Worm (Caenorhabditis elegans) whole organism, mixed stage, embryonic: ENCODE measurements around the gene pgap-1.

Experiments used
- ces-1 ChIP-seq: fragments of 150-350 bp; optimal IDR thresholded peaks from 2 replicates; lab custom pipeline; 2014; ENCODE audit warnings: missing biosample characterization, missing genetic modification reagents, missing genetic modification characterization
- elt-3 ChIP-seq: fragments of 150-350 bp; optimal IDR thresholded peaks from 2 replicates; lab custom pipeline; 2014; ENCODE audit warnings: missing biosample characterization, missing genetic modification characterization
- lin-32 ChIP-seq: fragments of 200-800 bp; sonication (Bioruptor generic); optimal IDR thresholded peaks from 2 replicates; lab custom pipeline; 2018; ENCODE audit warnings: mild to moderate bottlenecking, missing genetic modification characterization, missing compliant biosample characterization
- mep-1 ChIP-seq: fragments of 150-350 bp; optimal IDR thresholded peaks from 2 replicates; lab custom pipeline; 2017; ENCODE audit warnings: missing biosample characterization, missing genetic modification reagents, missing genetic modification characterization, inconsistent platforms
- nhr-2 ChIP-seq: fragments of 150-350 bp; optimal IDR thresholded peaks from 2 replicates; lab custom pipeline; 2014; ENCODE audit warnings: missing biosample characterization, missing genetic modification characterization
- tbx-8 ChIP-seq: fragments of 200-800 bp; sonication (Bioruptor generic); optimal IDR thresholded peaks from 2 replicates; lab custom pipeline; 2018; ENCODE audit warnings: mild to moderate bottlenecking, missing genetic modification characterization, moderate library complexity, missing compliant biosample characterization
- unc-62 ChIP-seq: fragments of 150-350 bp; optimal IDR thresholded peaks from 2 replicates; lab custom pipeline; 2014; ENCODE audit warnings: missing biosample characterization, missing genetic modification reagents, missing genetic modification characterization

DNA sequence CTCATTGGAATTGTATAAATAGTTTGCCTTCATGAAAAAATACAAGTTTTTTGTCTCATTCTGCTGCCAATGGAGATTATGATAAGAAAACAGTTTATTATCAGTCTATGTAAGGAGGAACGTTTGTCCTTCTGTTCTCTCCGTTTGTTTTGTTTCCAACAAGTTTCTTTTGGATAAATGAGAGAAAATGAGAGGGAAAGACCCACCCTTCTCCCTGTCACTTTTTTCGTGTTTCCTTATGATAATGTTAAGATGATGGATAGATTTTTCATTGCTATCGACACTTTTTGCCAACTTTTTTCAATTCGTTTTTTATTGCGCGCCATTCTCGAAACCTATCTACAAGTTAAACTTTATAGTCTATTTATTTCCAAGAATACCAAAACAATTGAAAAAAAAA, 10.5 kb upstream of the pgap-1 start:
- TF ChIP-seq ces-1 (GFP tag; lab: Kevin White, UChicago) (no peak), mep-1 (no peak), lin-32 (GFP tag; lab: Kevin White, UChicago) (no peak), nhr-2 (tag; lab: Kevin White, UChicago) (no peak), tbx-8 (GFP tag; lab: Kevin White, UChicago) (no peak), unc-62 (GFP tag; lab: Kevin White, UChicago) (no peak), elt-3 (tag; lab: Kevin White, UChicago) (no peak)
